Worm (Caenorhabditis elegans) whole organism, L2 larva: ENCODE data around the gene glb-23.

Source experiments
- Y55F3AM.14 ChIP-seq: fragments of 200-800 bp; sonication (Bioruptor generic); optimal IDR thresholded peaks from 2 replicates; lab custom pipeline; 2018; ENCODE audit warnings: mild to moderate bottlenecking, missing genetic modification characterization, missing compliant biosample characterization
- alr-1 ChIP-seq: fragments of 150-350 bp; optimal IDR thresholded peaks from 2 replicates; lab custom pipeline; 2014; ENCODE audit warnings: missing biosample characterization, missing genetic modification characterization
- egl-27 ChIP-seq: sonication (generic microtip); optimal IDR thresholded peaks from 3 replicates; lab custom pipeline; 2017; ENCODE audit warnings: missing biosample characterization, missing genetic modification reagents, missing genetic modification characterization
- lin-11 ChIP-seq: fragments of 150-350 bp; sonication (generic microtip); optimal IDR thresholded peaks from 2 replicates; lab custom pipeline; 2014; ENCODE audit warnings: missing biosample characterization, missing genetic modification characterization, inconsistent platforms, mixed read lengths
- lin-13 ChIP-seq: fragments of 150-350 bp; optimal IDR thresholded peaks from 2 replicates; lab custom pipeline; 2014; ENCODE audit warnings: missing biosample characterization, missing genetic modification reagents, missing genetic modification characterization
- mbf-1 ChIP-seq: sonication (generic microtip); optimal IDR thresholded peaks from 2 replicates; lab custom pipeline; 2017; ENCODE audit warnings: missing biosample characterization, missing genetic modification characterization
- nhr-23 ChIP-seq: fragments of 150-350 bp; optimal IDR thresholded peaks from 2 replicates; lab custom pipeline; 2014; ENCODE audit warnings: missing biosample characterization, missing genetic modification reagents, missing genetic modification characterization
- skn-1 ChIP-seq: sonication (generic microtip); optimal IDR thresholded peaks from 2 replicates; lab custom pipeline; 2017; ENCODE audit warnings: missing biosample characterization, missing genetic modification characterization
- snpc-4 ChIP-seq: fragments of 150-350 bp; optimal IDR thresholded peaks from 2 replicates; lab custom pipeline; 2014; ENCODE audit warnings: missing biosample characterization, missing genetic modification characterization
- unc-62 ChIP-seq: fragments of 150-350 bp; optimal IDR thresholded peaks from 2 replicates; lab custom pipeline; 2014; ENCODE audit warnings: missing biosample characterization, missing genetic modification reagents, missing genetic modification characterization
- zag-1 ChIP-seq: fragments of 150-350 bp; optimal IDR thresholded peaks from 2 replicates; lab custom pipeline; 2014; ENCODE audit warnings: missing biosample characterization, missing genetic modification characterization

- TF ChIP-seq skn-1 (no peak), mbf-1 (tag; lab: Kevin White, UChicago) (no peak), egl-27 (tag; lab: Kevin White, UChicago) (no peak), nhr-23 (tag; lab: Kevin White, UChicago) (no peak), lin-13 (GFP tag; lab: Kevin White, UChicago) (no peak), unc-62 (GFP tag; lab: Kevin White, UChicago) (no peak), Y55F3AM.14 (GFP tag; lab: Kevin White, UChicago) (no peak), lin-11 (no peak), zag-1 (tag; lab: Kevin White, UChicago) (no peak), alr-1 (tag; lab: Kevin White, UChicago) (no peak), snpc-4 (tag; lab: Kevin White, UChicago) (no peak)
Observed at ce11 chrIV:7250158-7250557, 30.9 kb upstream of the glb-23 start, which contains the start of gene D2024.18.
